Fruit fly (Drosophila melanogaster) whole organism, embryonic: Measurements from ENCODE around the gene Arc42.

Experiments
- Blimp-1 ChIP-seq: fragments of 200-800 bp; sonication (Bioruptor generic); optimal IDR thresholded peaks from 3 replicates; lab custom pipeline; 2018; ENCODE audit warnings: missing biosample characterization, missing genetic modification characterization, mild to moderate bottlenecking, moderate library complexity, missing genetic modification reagents
- CG10565 ChIP-seq: fragments of 200-800 bp; sonication (Bioruptor generic); optimal IDR thresholded peaks from 3 replicates; lab custom pipeline; 2016; ENCODE audit warnings: missing biosample characterization, mild to moderate bottlenecking, missing genetic modification characterization
- CG10654 ChIP-seq: fragments of 200-800 bp; sonication (Bioruptor generic); optimal IDR thresholded peaks from 2 replicates; lab custom pipeline; 2016; ENCODE audit warnings: missing biosample characterization, missing genetic modification characterization
- CG12155 ChIP-seq: fragments of 200-800 bp; sonication (Bioruptor generic); optimal IDR thresholded peaks from 3 replicates; lab custom pipeline; 2016; ENCODE audit warnings: missing biosample characterization, missing genetic modification characterization
- CG12942 ChIP-seq: fragments of 200-800 bp; sonication (Bioruptor generic); optimal IDR thresholded peaks from 3 replicates; lab custom pipeline; 2016; ENCODE audit warnings: missing biosample characterization, missing genetic modification characterization
- CG15269 ChIP-seq: fragments of 200-800 bp; sonication (Bioruptor generic); optimal IDR thresholded peaks from 2 replicates; lab custom pipeline; 2018; ENCODE audit warnings: missing biosample characterization, mild to moderate bottlenecking, missing genetic modification characterization, moderate library complexity
- CG1529 ChIP-seq: fragments of 200-800 bp; sonication (Bioruptor generic); optimal IDR thresholded peaks from 3 replicates; lab custom pipeline; 2018; ENCODE audit warnings: missing biosample characterization, missing genetic modification characterization
- CG1647 ChIP-seq: fragments of 200-800 bp; sonication (Bioruptor generic); optimal IDR thresholded peaks from 3 replicates; lab custom pipeline; 2016; ENCODE audit warnings: missing biosample characterization, missing genetic modification characterization
- CG31224 ChIP-seq: fragments of 200-800 bp; sonication (Bioruptor generic); IDR thresholded peaks from 2 replicates; pipeline ENCODE4 v1.3.6; 2022; ENCODE audit warnings: missing biosample characterization, missing genetic modification characterization
- CG3847 ChIP-seq: fragments of 200-800 bp; sonication (Bioruptor generic); IDR thresholded peaks from 2 replicates; pipeline ENCODE4 v1.3.6; 2022; ENCODE audit warnings: missing biosample characterization, missing genetic modification characterization
- CG4328 ChIP-seq: fragments of 200-800 bp; sonication (Bioruptor generic); optimal IDR thresholded peaks from 3 replicates; lab custom pipeline; 2017; ENCODE audit warnings: missing biosample characterization, missing genetic modification reagents, missing genetic modification characterization
- CG4707 ChIP-seq: fragments of 200-800 bp; sonication (Bioruptor generic); optimal IDR thresholded peaks from 2 replicates; lab custom pipeline; 2018; ENCODE audit warnings: missing biosample characterization, mild to moderate bottlenecking, missing genetic modification characterization, moderate library complexity
- CG4820 ChIP-seq: fragments of 200-800 bp; sonication (Bioruptor generic); optimal IDR thresholded peaks from 3 replicates; lab custom pipeline; 2016; ENCODE audit warnings: missing biosample characterization, missing genetic modification characterization
- CG7556 ChIP-seq: fragments of 200-800 bp; sonication (Bioruptor generic); optimal IDR thresholded peaks from 2 replicates; lab custom pipeline; 2017; ENCODE audit warnings: missing biosample characterization, mild to moderate bottlenecking, missing genetic modification characterization
- CG7745 ChIP-seq: fragments of 200-800 bp; sonication (Bioruptor generic); optimal IDR thresholded peaks from 2 replicates; lab custom pipeline; 2018; ENCODE audit warnings: missing biosample characterization, mild to moderate bottlenecking, missing genetic modification characterization, moderate library complexity
- CG8765 ChIP-seq: fragments of 200-800 bp; sonication (Bioruptor generic); IDR thresholded peaks from 2 replicates; pipeline ENCODE4 v1.3.6; 2022; ENCODE audit warnings: missing biosample characterization, missing genetic modification characterization
- CG9876 ChIP-seq: fragments of 200-800 bp; sonication (Bioruptor generic); optimal IDR thresholded peaks from 2 replicates; lab custom pipeline; 2016; ENCODE audit warnings: missing biosample characterization, missing genetic modification characterization
- CTCF ChIP-seq: fragments of 200-800 bp; sonication (Bioruptor generic); optimal IDR thresholded peaks from 2 replicates; lab custom pipeline; 2017; ENCODE audit warnings: missing biosample characterization, mild to moderate bottlenecking, missing genetic modification characterization, moderate library complexity
- Chrac-16 ChIP-seq: fragments of 200-800 bp; sonication (Bioruptor generic); optimal IDR thresholded peaks from 3 replicates; lab custom pipeline; 2016; ENCODE audit warnings: missing biosample characterization, missing genetic modification characterization
- Dfd ChIP-seq, 2 experiments: fragments of >200 bp; optimal IDR thresholded peaks; 2 replicates each; lab custom pipeline; 2017; ENCODE audit warnings: missing biosample characterization in 2 of 2, missing genetic modification characterization in 2 of 2
- Dip2 ChIP-seq: fragments of 200-800 bp; sonication (Bioruptor generic); IDR thresholded peaks from 2 replicates; pipeline ENCODE4 v1.3.6; 2022; ENCODE audit warnings: missing biosample characterization, missing genetic modification characterization
- ERR ChIP-seq: fragments of 200-800 bp; sonication (Bioruptor generic); optimal IDR thresholded peaks from 2 replicates; lab custom pipeline; 2016; ENCODE audit warnings: missing biosample characterization, missing genetic modification characterization
- H15 ChIP-seq: fragments of 200-800 bp; sonication (Bioruptor generic); IDR thresholded peaks from 3 replicates; pipeline ENCODE4 v1.3.6; 2022; ENCODE audit warnings: missing biosample characterization, missing genetic modification characterization
- HmgD ChIP-seq: fragments of 200-800 bp; sonication (Bioruptor generic); optimal IDR thresholded peaks from 3 replicates; lab custom pipeline; 2016; ENCODE audit warnings: missing biosample characterization, missing genetic modification characterization
- HmgZ ChIP-seq: fragments of 200-800 bp; sonication (Bioruptor generic); optimal IDR thresholded peaks from 2 replicates; lab custom pipeline; 2018; ENCODE audit warnings: missing biosample characterization, mild to moderate bottlenecking, missing genetic modification characterization
- Hmr ChIP-seq: fragments of 200-800 bp; sonication (Bioruptor generic); optimal IDR thresholded peaks from 3 replicates; lab custom pipeline; 2017; ENCODE audit warnings: mild to moderate bottlenecking, missing biosample characterization, missing genetic modification reagents, missing genetic modification characterization
- Hmx ChIP-seq: fragments of 200-800 bp; sonication (Bioruptor generic); optimal IDR thresholded peaks from 2 replicates; lab custom pipeline; 2016; ENCODE audit warnings: missing biosample characterization, missing genetic modification characterization
- Ravus ChIP-seq: fragments of 200-800 bp; sonication (Bioruptor generic); IDR thresholded peaks from 2 replicates; pipeline ENCODE4 v1.3.6; 2022; ENCODE audit warnings: missing biosample characterization, missing genetic modification characterization
- Stat92E ChIP-seq, 3 experiments: fragments of >200 bp in 2 of 3; fragments of 200-800 bp in 1 of 3; sonication (Bioruptor generic) in 1 of 3; optimal IDR thresholded peaks; 2 replicates each; lab custom pipeline; 2017 to 2019; ENCODE audit warnings: missing biosample characterization in 3 of 3, missing genetic modification characterization in 3 of 3, mild to moderate bottlenecking in 1 of 3, moderate library complexity in 1 of 3
- YL-1 ChIP-seq: fragments of 200-800 bp; sonication (Bioruptor generic); optimal IDR thresholded peaks from 3 replicates; lab custom pipeline; 2017; ENCODE audit warnings: missing biosample characterization, mild to moderate bottlenecking, missing genetic modification characterization
- aop ChIP-seq: fragments of 200-800 bp; sonication (Bioruptor generic); IDR thresholded peaks from 2 replicates; pipeline ENCODE4 v1.3.6; 2022; ENCODE audit warnings: missing biosample characterization, missing genetic modification characterization
- cg ChIP-seq: fragments of 200-800 bp; sonication (Bioruptor generic); optimal IDR thresholded peaks from 3 replicates; lab custom pipeline; 2019; ENCODE audit warnings: missing biosample characterization, mild to moderate bottlenecking, missing genetic modification characterization, moderate library complexity
- chif ChIP-seq, 2 experiments: fragments of 200-800 bp; sonication (Bioruptor generic); optimal IDR thresholded peaks; 3 replicates each; lab custom pipeline; 2016; ENCODE audit warnings: missing biosample characterization in 2 of 2, missing genetic modification characterization in 2 of 2
- ci ChIP-seq: fragments of 200-800 bp; sonication (Bioruptor generic); IDR thresholded peaks from 3 replicates; pipeline ENCODE4 v1.3.6; 2022; ENCODE audit warnings: missing biosample characterization, missing genetic modification characterization
- croc ChIP-seq: fragments of 200-800 bp; sonication (Bioruptor generic); conservative IDR thresholded peaks from 3 replicates; pipeline ENCODE4 v1.3.6; 2022; ENCODE audit warnings: missing biosample characterization, missing genetic modification characterization
- fd64A ChIP-seq: fragments of 200-800 bp; sonication (Bioruptor generic); optimal IDR thresholded peaks from 3 replicates; lab custom pipeline; 2018; ENCODE audit warnings: missing biosample characterization, mild to moderate bottlenecking, missing genetic modification characterization
- gem ChIP-seq: fragments of 200-800 bp; sonication (Bioruptor generic); optimal IDR thresholded peaks from 2 replicates; lab custom pipeline; 2019; ENCODE audit warnings: missing biosample characterization, mild to moderate bottlenecking, missing genetic modification characterization, moderate library complexity
- gfzf ChIP-seq: fragments of 200-800 bp; sonication (Bioruptor generic); optimal IDR thresholded peaks from 2 replicates; lab custom pipeline; 2016; ENCODE audit warnings: missing biosample characterization, mild to moderate bottlenecking, missing genetic modification characterization, moderate library complexity
- nau ChIP-seq: fragments of 200-800 bp; sonication (Bioruptor generic); optimal IDR thresholded peaks from 3 replicates; lab custom pipeline; 2017; ENCODE audit warnings: missing biosample characterization, mild to moderate bottlenecking, missing genetic modification characterization, missing genetic modification reagents
- nmo ChIP-seq: fragments of 200-800 bp; sonication (Bioruptor generic); optimal IDR thresholded peaks from 2 replicates; lab custom pipeline; 2018; ENCODE audit warnings: missing biosample characterization, mild to moderate bottlenecking, missing genetic modification characterization, moderate library complexity
- nom ChIP-seq: fragments of 200-800 bp; sonication (Bioruptor generic); optimal IDR thresholded peaks from 2 replicates; lab custom pipeline; 2017; ENCODE audit warnings: missing biosample characterization, missing genetic modification characterization, mild to moderate bottlenecking, moderate library complexity, missing genetic modification reagents
- pum ChIP-seq: fragments of 200-800 bp; sonication (Bioruptor generic); optimal IDR thresholded peaks from 2 replicates; lab custom pipeline; 2016; ENCODE audit warnings: missing biosample characterization, missing genetic modification characterization
- ro ChIP-seq: fragments of 200-800 bp; sonication (Bioruptor generic); IDR thresholded peaks from 2 replicates; pipeline ENCODE4 v1.3.6; 2022; ENCODE audit warnings: missing biosample characterization, missing genetic modification characterization
- salm ChIP-seq: fragments of 200-800 bp; sonication (Bioruptor generic); optimal IDR thresholded peaks from 2 replicates; lab custom pipeline; 2018; ENCODE audit warnings: missing biosample characterization, mild to moderate bottlenecking, missing genetic modification characterization
- sd ChIP-seq: fragments of 200-800 bp; sonication (Bioruptor generic); optimal IDR thresholded peaks from 3 replicates; lab custom pipeline; 2018; ENCODE audit warnings: missing biosample characterization, mild to moderate bottlenecking, missing genetic modification characterization, moderate library complexity
- tup ChIP-seq: fragments of 200-800 bp; sonication (Bioruptor generic); optimal IDR thresholded peaks from 2 replicates; lab custom pipeline; 2016; ENCODE audit warnings: missing biosample characterization, mild to moderate bottlenecking, missing genetic modification characterization, moderate library complexity
- vnd ChIP-seq: fragments of 200-800 bp; sonication (Bioruptor generic); IDR thresholded peaks from 3 replicates; pipeline ENCODE4 v1.3.6; 2022; ENCODE audit warnings: missing biosample characterization, missing genetic modification characterization; ENCODE audit not compliant: partially characterized antibody
- wdn ChIP-seq: fragments of 200-800 bp; sonication (Bioruptor generic); IDR thresholded peaks from 2 replicates; pipeline ENCODE4 v1.3.6; 2022; ENCODE audit warnings: missing biosample characterization, missing genetic modification characterization
- zen ChIP-seq: fragments of 200-800 bp; sonication (Bioruptor generic); optimal IDR thresholded peaks from 3 replicates; lab custom pipeline; 2018; ENCODE audit warnings: missing biosample characterization, mild to moderate bottlenecking, missing genetic modification characterization, moderate library complexity

Gene Arc42

dm6 chr3R:19863979-19864775 is 13.4 kb upstream of the Arc42 start, which contains the start of the genes CG4572 and CG4686 (continued):
- TF ChIP-seq zen (tag; lab: Kevin White, UChicago) = peak; percentile 72
- TF ChIP-seq CG12155 = peak; percentile 72
- no peak for TF ChIP-seq sd (tag; lab: Kevin White, UChicago)
- TF ChIP-seq CG1647 (GFP tag; lab: Kevin White, UChicago) = peak; percentile 85
- TF ChIP-seq Stat92E (GFP tag; optimal IDR thresholded peaks at IDR 0.05; lab: Kevin White, UChicago) = peak in 1 of 3 experiments; percentile 14
- TF ChIP-seq CG4707 (GFP tag; lab: Kevin White, UChicago) = peak; percentile 38
- TF ChIP-seq YL-1 (GFP tag; lab: Kevin White, UChicago) = peak; percentile 60
- TF ChIP-seq CG1529 (GFP tag; lab: Kevin White, UChicago) = peak; percentile 51
- TF ChIP-seq aop (GFP tag; lab: Robert Waterston, UW) = no peak
- 0 out of 2 replicates have a peak, but pooled peaks have one; percentile 12 for TF ChIP-seq ro
- TF ChIP-seq HmgD (GFP tag; lab: Kevin White, UChicago) = peak; percentile 63
- peak; percentile 84 for TF ChIP-seq gem
- no peak for TF ChIP-seq CG7745 (tag; lab: Kevin White, UChicago)
- peak; percentile 58 for TF ChIP-seq CG9876
- no peak for TF ChIP-seq Dfd (GFP tag; optimal IDR thresholded peaks at IDR 0.05; lab: Kevin White, UChicago)
- peak; percentile 53 for TF ChIP-seq CG8765 (GFP tag; lab: Robert Waterston, UW)
- no peak for TF ChIP-seq Ravus
- TF ChIP-seq nmo (GFP tag; lab: Kevin White, UChicago) = peak; percentile 83
- peak; percentile 76 for TF ChIP-seq H15 (GFP tag; lab: Robert Waterston, UW)
- peak; percentile 61 for TF ChIP-seq Hmx
- TF ChIP-seq nom = peak; percentile 46
- TF ChIP-seq salm (tag; lab: Kevin White, UChicago) = peak; percentile 48
- TF ChIP-seq tup (GFP tag; lab: Kevin White, UChicago) = peak; percentile 36
- 0 out of 3 replicates have a peak, but pooled peaks have one; percentile 17 for TF ChIP-seq vnd (GFP tag; lab: Robert Waterston, UW)
- no peak for TF ChIP-seq nau
- TF ChIP-seq CG10654 (GFP tag; lab: Kevin White, UChicago) = peak; percentile 75
- peak; percentile 69 for TF ChIP-seq CG4820 (GFP tag; lab: Kevin White, UChicago)
- peak; percentile 32 for TF ChIP-seq gfzf (GFP tag; lab: Kevin White, UChicago)
- peak; percentile 74 for TF ChIP-seq pum (GFP tag; lab: Kevin White, UChicago)
- peak; percentile 73 for TF ChIP-seq CG12942
- no peak for TF ChIP-seq fd64A (GFP tag; lab: Kevin White, UChicago)
- no peak for TF ChIP-seq Blimp-1 (GFP tag; lab: Kevin White, UChicago)
- TF ChIP-seq croc (GFP tag; lab: Robert Waterston, UW) = peak; percentile 70
- TF ChIP-seq Hmr = peak; percentile 76
- TF ChIP-seq CG15269 (tag; lab: Kevin White, UChicago) = peak; percentile 81
- TF ChIP-seq Chrac-16 (GFP tag; lab: Kevin White, UChicago) = peak; percentile 64
- peak; percentile 63 for TF ChIP-seq ERR (GFP tag; lab: Kevin White, UChicago)
- peak; percentile 74 for TF ChIP-seq CG3847
- no peak for TF ChIP-seq wdn
- TF ChIP-seq HmgZ (tag; lab: Kevin White, UChicago) = peak; percentile 66
- TF ChIP-seq CG4328 (GFP tag; lab: Kevin White, UChicago) = peak; percentile 68
- peak; percentile 27; the same call in 1 of the 3 replicates for TF ChIP-seq ci (GFP tag; lab: Robert Waterston, UW)
- peak; percentile 70 for TF ChIP-seq CG7556 (GFP tag; lab: Kevin White, UChicago)
- peak; percentile 69; the same call in 1 of the 2 replicates for TF ChIP-seq CG31224 (GFP tag; lab: Robert Waterston, UW)
- peak; percentile 11 for TF ChIP-seq CTCF (GFP tag; lab: Kevin White, UChicago)
- TF ChIP-seq cg (GFP tag; lab: Kevin White, UChicago) = no peak
- TF ChIP-seq chif (GFP tag; optimal IDR thresholded peaks at IDR 0.05; lab: Kevin White, UChicago) = peak; percentile 60 to 62
- TF ChIP-seq CG10565 (GFP tag; lab: Kevin White, UChicago) = no peak
- no peak for TF ChIP-seq Dip2
